Worm (Caenorhabditis elegans): ENCODE measurements around the gene srv-1.

- TF ChIP-seq ets-4 (GFP tag; optimal IDR thresholded peaks at IDR 0.05), result no peak
- no peak for TF ChIP-seq F23B12.7 (tag; optimal IDR thresholded peaks at IDR 0.05; ENCODE audit: insufficient read depth)
Measured at ce11 chrIII:6881745-6882144, 31.6 kb downstream of the srv-1 start.

All from whole organism, young adult.